Worm (Caenorhabditis elegans): Measurements from ENCODE around the gene bus-8A.

Gene bus-8A

ce11 chrX:5518352-5518751 lies 25.6 kb downstream of the bus-8A start:
- TF ChIP-seq pha-4 (tag; optimal IDR thresholded peaks at IDR 0.05) (no peak), rpc-1 (optimal IDR thresholded peaks at IDR 0.05) (no peak), rpc-1 (tag; optimal IDR thresholded peaks at IDR 0.05) (no peak), nhr-120 (GFP tag; IDR thresholded peaks at IDR 0.05) (0 out of 2 replicates have a peak, but pooled peaks have one; percentile 6), egl-18 (GFP tag; IDR thresholded peaks at IDR 0.05) (no peak), aptf-3 (GFP tag; IDR thresholded peaks at IDR 0.05) (peak; percentile 93), nhr-27 (tag; optimal IDR thresholded peaks at IDR 0.05) (no peak), hmg-1.2 (GFP tag; IDR thresholded peaks at IDR 0.05) (peak; percentile 37; the same call in 1 of the 2 replicates), egrh-3 (GFP tag; IDR thresholded peaks at IDR 0.05) (peak; percentile 48; the same call in 1 of the 2 replicates), efl-1 (GFP tag; optimal IDR thresholded peaks at IDR 0.05) (peak; percentile 56), madf-3 (GFP tag; IDR thresholded peaks at IDR 0.05) (0 out of 2 replicates have a peak, but pooled peaks have one; percentile 20), aptf-2 (GFP tag; conservative IDR thresholded peaks at IDR 0.05) (peak; percentile 99), madf-8 (GFP tag; conservative IDR thresholded peaks at IDR 0.05) (0 out of 2 replicates have a peak, but pooled peaks have one; percentile 21), F57A8.1 (GFP tag; optimal IDR thresholded peaks at IDR 0.05) (no peak), madf-6 (GFP tag; IDR thresholded peaks at IDR 0.05) (peak; percentile 71), dpl-1 (GFP tag; optimal IDR thresholded peaks at IDR 0.05) (peak; percentile 37), dox-1 (GFP tag; IDR thresholded peaks at IDR 0.05) (peak; percentile 64)

ce11 chrX:5519567-5519966 lies 26.9 kb downstream of the bus-8A start:
- TF ChIP-seq cebp-1 (GFP tag; IDR thresholded peaks at IDR 0.05) = no peak
- peak; percentile 60 for TF ChIP-seq cebp-1 (tag; optimal IDR thresholded peaks at IDR 0.05)
- no peak for TF ChIP-seq bed-2 (GFP tag; IDR thresholded peaks at IDR 0.05)

ce11 chrX:5522769-5523601 lies 30.3 kb downstream of the bus-8A start, which contains the start of gene mboa-3:
mboa-3 (minus strand) TSS chrX:5522819.
- peak; percentile 7 for TF ChIP-seq atf-7 (tag; optimal IDR thresholded peaks at IDR 0.05)
- TF ChIP-seq B0336.3 (GFP tag; IDR thresholded peaks at IDR 0.05) = peak; percentile 46; the same call in 1 of the 2 replicates
- TF ChIP-seq let-526 (GFP tag; IDR thresholded peaks at IDR 0.05) = no peak
- TF ChIP-seq nhr-80 (tag; optimal IDR thresholded peaks at IDR 0.05) = peak; percentile 83
- TF ChIP-seq ztf-22 (GFP tag; optimal IDR thresholded peaks at IDR 0.05) = peak; percentile 27
- peak; percentile 35; the same call in 1 of the 2 replicates for TF ChIP-seq nfyb-1 (GFP tag; IDR thresholded peaks at IDR 0.05)
- peak; percentile 27 for TF ChIP-seq ets-4 (GFP tag; optimal IDR thresholded peaks at IDR 0.05)
- TF ChIP-seq Y56A3A.18 (GFP tag; IDR thresholded peaks at IDR 0.05) = 0 out of 2 replicates have a peak, but pooled peaks have one; percentile 47
- no peak for TF ChIP-seq cebp-1 (GFP tag; IDR thresholded peaks at IDR 0.05)
- TF ChIP-seq cebp-1 (tag; optimal IDR thresholded peaks at IDR 0.05) = peak; percentile 49
- no peak for TF ChIP-seq rpc-1 (optimal IDR thresholded peaks at IDR 0.05)
- TF ChIP-seq rpc-1 (tag; optimal IDR thresholded peaks at IDR 0.05) = no peak
- TF ChIP-seq dox-1 (GFP tag; IDR thresholded peaks at IDR 0.05) = peak; percentile 45; the same call in 1 of the 2 replicates
- no peak for TF ChIP-seq lin-35 (GFP tag; optimal IDR thresholded peaks at IDR 0.05)
- no peak for TF ChIP-seq ceh-58 (GFP tag; IDR thresholded peaks at IDR 0.05)

- TF ChIP-seq C17E4.6 (GFP tag; IDR thresholded peaks at IDR 0.05) (no peak), B0035.1 (tag; optimal IDR thresholded peaks at IDR 0.05) (no peak), unc-130 (GFP tag; optimal IDR thresholded peaks at IDR 0.05) (no peak), nhr-120 (GFP tag; IDR thresholded peaks at IDR 0.05) (no peak), nhr-80 (tag; optimal IDR thresholded peaks at IDR 0.05) (peak; percentile 82), attf-3 (GFP tag; conservative IDR thresholded peaks at IDR 0.05) (no peak), F10E7.11 (tag; optimal IDR thresholded peaks at IDR 0.05) (no peak)
Observed at ce11 chrX:5524260-5524659, 31.5 kb downstream of the bus-8A start.

All from whole organism, young adult.